Fruit fly (Drosophila melanogaster) whole organism, embryonic: Measurements from ENCODE around the gene CG32573.

Experiments
- Adf1 ChIP-seq: fragments of 200-800 bp; sonication (Bioruptor generic); IDR thresholded peaks from 2 replicates; pipeline ENCODE4 v1.3.6; 2022; ENCODE audit warnings: missing biosample characterization, missing genetic modification characterization
- Awh ChIP-seq: fragments of 200-800 bp; sonication (Bioruptor generic); IDR thresholded peaks from 2 replicates; pipeline ENCODE4, ENCODE4 v1.3.6; 2022; ENCODE audit warnings: missing biosample characterization, missing genetic modification characterization
- CG10431 ChIP-seq: fragments of 200-800 bp; sonication (Bioruptor generic); optimal IDR thresholded peaks from 3 replicates; lab custom pipeline; 2018; ENCODE audit warnings: missing biosample characterization, mild to moderate bottlenecking, missing genetic modification characterization
- CG10462 ChIP-seq: fragments of 200-800 bp; sonication (Bioruptor generic); optimal IDR thresholded peaks from 2 replicates; lab custom pipeline; 2016; ENCODE audit warnings: missing biosample characterization, missing genetic modification characterization
- CG10543 ChIP-seq: fragments of 200-800 bp; sonication (Bioruptor generic); optimal IDR thresholded peaks from 3 replicates; lab custom pipeline; 2017; ENCODE audit warnings: missing biosample characterization, mild to moderate bottlenecking, missing genetic modification characterization, moderate library complexity
- CG10654 ChIP-seq: fragments of 200-800 bp; sonication (Bioruptor generic); optimal IDR thresholded peaks from 2 replicates; lab custom pipeline; 2016; ENCODE audit warnings: missing biosample characterization, missing genetic modification characterization
- CG13424 ChIP-seq: fragments of 200-800 bp; sonication (Bioruptor generic); optimal IDR thresholded peaks from 2 replicates; lab custom pipeline; 2019; ENCODE audit warnings: missing biosample characterization, mild to moderate bottlenecking, missing genetic modification characterization, moderate library complexity
- CG13775 ChIP-seq: fragments of 200-800 bp; sonication (Bioruptor generic); optimal IDR thresholded peaks from 3 replicates; lab custom pipeline; 2017; ENCODE audit warnings: missing biosample characterization, mild to moderate bottlenecking, missing genetic modification characterization
- CG15514 ChIP-seq: fragments of 200-800 bp; sonication (Bioruptor generic); optimal IDR thresholded peaks from 3 replicates; lab custom pipeline; 2017; ENCODE audit warnings: missing biosample characterization, missing genetic modification characterization, mild to moderate bottlenecking, moderate library complexity, missing genetic modification reagents
- CG15601 ChIP-seq: fragments of 200-800 bp; sonication (Bioruptor generic); optimal IDR thresholded peaks from 3 replicates; lab custom pipeline; 2019; ENCODE audit warnings: missing biosample characterization, mild to moderate bottlenecking, missing genetic modification characterization, moderate library complexity
- CG18599 ChIP-seq: fragments of 200-800 bp; sonication (Bioruptor generic); optimal IDR thresholded peaks from 3 replicates; lab custom pipeline; 2017; ENCODE audit warnings: missing biosample characterization, missing genetic modification characterization, mild to moderate bottlenecking, moderate library complexity, missing genetic modification reagents
- CG31388 ChIP-seq: fragments of 200-800 bp; sonication (Bioruptor generic); optimal IDR thresholded peaks from 2 replicates; lab custom pipeline; 2016; ENCODE audit warnings: missing biosample characterization, missing genetic modification characterization
- CG3163 ChIP-seq: fragments of 200-800 bp; sonication (Bioruptor generic); optimal IDR thresholded peaks from 3 replicates; lab custom pipeline; 2016; ENCODE audit warnings: missing biosample characterization, missing genetic modification characterization
- CG3995 ChIP-seq: fragments of 200-800 bp; sonication (Bioruptor generic); optimal IDR thresholded peaks from 3 replicates; lab custom pipeline; 2016; ENCODE audit warnings: missing biosample characterization, missing genetic modification characterization
- CG4820 ChIP-seq: fragments of 200-800 bp; sonication (Bioruptor generic); optimal IDR thresholded peaks from 3 replicates; lab custom pipeline; 2016; ENCODE audit warnings: missing biosample characterization, missing genetic modification characterization
- CG5180 ChIP-seq: fragments of 200-800 bp; sonication (Bioruptor generic); optimal IDR thresholded peaks from 3 replicates; lab custom pipeline; 2017; ENCODE audit warnings: missing biosample characterization, missing genetic modification characterization, mild to moderate bottlenecking, moderate library complexity, missing genetic modification reagents
- CG5953 ChIP-seq: fragments of 200-800 bp; sonication (Bioruptor generic); IDR thresholded peaks from 2 replicates; pipeline ENCODE4 v1.3.6; 2022; ENCODE audit warnings: missing biosample characterization, missing genetic modification characterization
- CG6272 ChIP-seq: fragments of 200-800 bp; sonication (Bioruptor generic); IDR thresholded peaks from 2 replicates; pipeline ENCODE4 v1.3.6; 2022; ENCODE audit warnings: missing biosample characterization, missing genetic modification characterization
- CG6689 ChIP-seq: fragments of 200-800 bp; sonication (Bioruptor generic); IDR thresholded peaks from 2 replicates; pipeline ENCODE4 v1.3.6; 2022; ENCODE audit warnings: missing biosample characterization, missing genetic modification characterization
- CG8089 ChIP-seq: fragments of 200-800 bp; sonication (Bioruptor generic); optimal IDR thresholded peaks from 3 replicates; lab custom pipeline; 2016; ENCODE audit warnings: missing biosample characterization, missing genetic modification characterization
- Dfd ChIP-seq, 2 experiments: fragments of >200 bp; optimal IDR thresholded peaks; 2 replicates each; lab custom pipeline; 2017; ENCODE audit warnings: missing biosample characterization in 2 of 2, missing genetic modification characterization in 2 of 2
- Dip3 ChIP-seq: fragments of 200-800 bp; sonication (Bioruptor generic); optimal IDR thresholded peaks from 3 replicates; lab custom pipeline; 2016; ENCODE audit warnings: missing biosample characterization, missing genetic modification characterization
- Eip74EF ChIP-seq, 2 experiments: fragments of 200-800 bp in 1 of 2; fragments of >200 bp in 1 of 2; sonication (Bioruptor generic) in 1 of 2; optimal IDR thresholded peaks; 2 replicates each; lab custom pipeline; 2017 to 2019; ENCODE audit warnings: missing biosample characterization in 2 of 2, missing genetic modification characterization in 2 of 2, mild to moderate bottlenecking in 1 of 2, moderate library complexity in 1 of 2
- HLH4C ChIP-seq: fragments of 200-800 bp; sonication (Bioruptor generic); IDR thresholded peaks from 3 replicates; pipeline ENCODE4 v1.3.6; 2022; ENCODE audit warnings: missing biosample characterization, missing genetic modification characterization; ENCODE audit not compliant: partially characterized antibody
- HLH54F ChIP-seq: fragments of 200-800 bp; sonication (Bioruptor generic); optimal IDR thresholded peaks from 3 replicates; lab custom pipeline; 2016; ENCODE audit warnings: missing biosample characterization, missing genetic modification characterization
- Hsf ChIP-seq: fragments of 200-800 bp; sonication (Bioruptor generic); optimal IDR thresholded peaks from 3 replicates; lab custom pipeline; 2016; ENCODE audit warnings: missing biosample characterization, missing genetic modification characterization
- Max ChIP-seq: fragments of 200-800 bp; sonication (Bioruptor generic); optimal IDR thresholded peaks from 2 replicates; lab custom pipeline; 2016; ENCODE audit warnings: missing biosample characterization, mild to moderate bottlenecking, missing genetic modification characterization
- NK7.1 ChIP-seq: fragments of 200-800 bp; sonication (Bioruptor generic); optimal IDR thresholded peaks from 3 replicates; lab custom pipeline; 2016; ENCODE audit warnings: missing biosample characterization, missing genetic modification characterization
- Oli ChIP-seq: fragments of 200-800 bp; sonication (Bioruptor generic); optimal IDR thresholded peaks from 2 replicates; lab custom pipeline; 2018; ENCODE audit warnings: missing biosample characterization, mild to moderate bottlenecking, missing genetic modification characterization, moderate library complexity
- Sox100B ChIP-seq: fragments of 200-800 bp; sonication (Bioruptor generic); optimal IDR thresholded peaks from 3 replicates; lab custom pipeline; 2018; ENCODE audit warnings: missing biosample characterization, mild to moderate bottlenecking, missing genetic modification characterization
- Sry-δ ChIP-seq: fragments of 200-800 bp; sonication (Bioruptor generic); optimal IDR thresholded peaks from 2 replicates; lab custom pipeline; 2016; ENCODE audit warnings: missing biosample characterization, missing genetic modification characterization
- cato ChIP-seq: fragments of 200-800 bp; sonication (Bioruptor generic); optimal IDR thresholded peaks from 2 replicates; lab custom pipeline; 2016; ENCODE audit warnings: missing biosample characterization, missing genetic modification characterization, borderline replicate concordance
- disco-r ChIP-seq: fragments of 200-800 bp; sonication (Bioruptor generic); optimal IDR thresholded peaks from 2 replicates; lab custom pipeline; 2016; ENCODE audit warnings: missing biosample characterization, missing genetic modification characterization
- fd3F ChIP-seq: fragments of 200-800 bp; sonication (Bioruptor generic); optimal IDR thresholded peaks from 2 replicates; lab custom pipeline; 2018; ENCODE audit warnings: missing biosample characterization, mild to moderate bottlenecking, missing genetic modification characterization, moderate library complexity
- gce ChIP-seq: fragments of 200-800 bp; sonication (Bioruptor generic); IDR thresholded peaks from 3 replicates; pipeline ENCODE4 v1.3.6; 2022; ENCODE audit warnings: missing biosample characterization, missing genetic modification characterization
- grn ChIP-seq: fragments of 200-800 bp; sonication (Bioruptor generic); optimal IDR thresholded peaks from 3 replicates; lab custom pipeline; 2017; ENCODE audit warnings: missing biosample characterization, missing genetic modification characterization
- gt ChIP-seq: fragments of 200-800 bp; sonication (Bioruptor generic); IDR thresholded peaks from 2 replicates; pipeline ENCODE4 v1.3.6; 2022; ENCODE audit warnings: missing biosample characterization, missing genetic modification characterization
- ham ChIP-seq: fragments of 200-800 bp; sonication (Bioruptor generic); IDR thresholded peaks from 2 replicates; pipeline ENCODE4 v1.3.6; 2022; ENCODE audit warnings: missing biosample characterization, missing genetic modification characterization
- her ChIP-seq: fragments of 200-800 bp; sonication (Bioruptor generic); optimal IDR thresholded peaks from 2 replicates; lab custom pipeline; 2016; ENCODE audit warnings: missing biosample characterization, missing genetic modification characterization
- ken ChIP-seq: fragments of 200-800 bp; sonication (Bioruptor generic); IDR thresholded peaks from 3 replicates; pipeline ENCODE4 v1.3.6; 2022; ENCODE audit warnings: missing biosample characterization, missing genetic modification characterization
- mirr ChIP-seq: fragments of 200-800 bp; sonication (Bioruptor generic); optimal IDR thresholded peaks from 3 replicates; lab custom pipeline; 2018; ENCODE audit warnings: missing biosample characterization, mild to moderate bottlenecking, missing genetic modification characterization
- nom ChIP-seq: fragments of 200-800 bp; sonication (Bioruptor generic); optimal IDR thresholded peaks from 2 replicates; lab custom pipeline; 2017; ENCODE audit warnings: missing biosample characterization, missing genetic modification characterization, mild to moderate bottlenecking, moderate library complexity, missing genetic modification reagents
- pho ChIP-seq: fragments of 200-800 bp; sonication (Bioruptor generic); optimal IDR thresholded peaks from 2 replicates; lab custom pipeline; 2016; ENCODE audit warnings: missing biosample characterization, missing genetic modification characterization
- prd ChIP-seq, 3 experiments: fragments of >200 bp in 2 of 3; fragments of 200-800 bp in 1 of 3; sonication (Bioruptor generic) in 1 of 3; optimal IDR thresholded peaks in 2 of 3; IDR thresholded peaks in 1 of 3; 2 replicates in 2 of 3; 3 replicates in 1 of 3; pipeline versions ENCODE4 v1.3.6 to Lab custom; 2017 to 2022; ENCODE audit warnings: missing biosample characterization in 1 of 3, missing genetic modification characterization in 1 of 3
- psq ChIP-seq: fragments of 200-800 bp; sonication (Bioruptor generic); optimal IDR thresholded peaks from 2 replicates; lab custom pipeline; 2017; ENCODE audit warnings: missing biosample characterization, missing genetic modification characterization
- scrt ChIP-seq: fragments of 200-800 bp; sonication (Bioruptor generic); optimal IDR thresholded peaks from 2 replicates; lab custom pipeline; 2018; ENCODE audit warnings: missing biosample characterization, mild to moderate bottlenecking, missing genetic modification characterization, moderate library complexity
- tll ChIP-seq, 2 experiments: fragments of 200-800 bp in 1 of 2; fragments of >200 bp in 1 of 2; sonication (Bioruptor generic) in 1 of 2; optimal IDR thresholded peaks; 2 replicates each; lab custom pipeline; 2017 to 2019; ENCODE audit warnings: missing biosample characterization in 2 of 2, missing genetic modification characterization in 2 of 2, mild to moderate bottlenecking in 1 of 2, moderate library complexity in 1 of 2

Gene CG32573

DNA sequence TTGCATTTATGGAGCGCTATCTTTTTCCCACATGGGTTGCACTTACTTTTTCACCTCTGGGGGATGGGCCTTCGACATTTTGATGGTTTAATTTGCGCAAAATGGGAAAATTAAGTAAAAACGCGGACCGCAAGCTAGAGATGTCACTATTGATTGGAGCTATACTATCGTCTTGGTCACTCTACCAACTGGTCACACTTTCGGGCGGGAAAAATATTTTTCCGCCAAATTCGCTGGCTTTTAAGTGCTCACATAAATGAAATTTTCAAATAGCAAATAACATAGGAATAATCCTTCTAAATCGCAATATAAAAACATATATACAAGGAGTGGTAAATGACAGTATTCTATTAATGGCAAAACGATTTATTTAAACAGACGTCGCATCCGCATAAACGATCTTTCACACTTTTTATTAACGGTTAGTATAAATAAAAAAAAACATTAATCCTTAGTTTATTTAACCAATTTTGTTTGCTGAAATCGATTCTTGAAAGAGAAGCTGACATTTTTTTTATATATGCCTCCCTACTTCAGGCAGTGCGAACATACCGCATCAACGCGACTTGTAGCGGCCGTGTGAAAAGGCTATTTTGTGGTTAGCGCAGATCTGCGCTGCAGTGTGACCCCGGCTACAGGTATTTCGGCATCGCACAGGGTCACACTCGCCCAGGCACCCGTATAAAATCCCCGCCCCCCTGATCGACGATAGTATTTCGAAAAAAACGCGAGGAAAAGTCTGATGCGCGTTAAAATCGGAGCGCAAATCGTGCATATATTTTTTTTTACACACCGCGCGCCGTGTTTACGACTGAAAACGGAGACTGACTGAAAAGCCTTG lies 10.7 kb upstream of the CG32573 start, which contains the start of the genes SNRPG and mthl1 (continued):
- TF ChIP-seq Sry-δ (GFP tag; lab: Kevin White, UChicago) (peak; percentile 85), pho (GFP tag; lab: Kevin White, UChicago) (peak; percentile 81), CG10462 (peak; percentile 38), grn (peak; percentile 12), Oli (tag; lab: Kevin White, UChicago) (peak; percentile 72), ham (peak; percentile 77; the same call in 1 of the 2 replicates), CG6272 (GFP tag; lab: Robert Waterston, UW) (peak; percentile 90), Dfd (GFP tag; optimal IDR thresholded peaks at IDR 0.05; lab: Kevin White, UChicago) (peak in 1 of 2 experiments; percentile 65), prd (optimal IDR thresholded peaks at IDR 0.05; lab: Kevin White, UChicago) (no peak), prd (GFP tag; IDR thresholded peaks at IDR 0.05; lab: Robert Waterston, UW) (peak; percentile 97), Hsf (peak; percentile 83), ken (GFP tag; lab: Robert Waterston, UW) (peak; percentile 93), nom (GFP tag; lab: Kevin White, UChicago) (peak; percentile 31), HLH4C (GFP tag; lab: Robert Waterston, UW) (peak; percentile 53; the same call in 2 of the 3 replicates), disco-r (GFP tag; lab: Kevin White, UChicago) (peak; percentile 13), mirr (peak; percentile 24), gt (GFP tag; lab: Robert Waterston, UW) (peak; percentile 78), psq (GFP tag; lab: Kevin White, UChicago) (peak; percentile 23), HLH54F (GFP tag; lab: Kevin White, UChicago) (peak; percentile 89), CG6689 (GFP tag; lab: Robert Waterston, UW) (peak; percentile 90), Max (GFP tag; lab: Kevin White, UChicago) (peak; percentile 16), Dip3 (GFP tag; lab: Kevin White, UChicago) (peak; percentile 92), cato (GFP tag; lab: Kevin White, UChicago) (peak; percentile 62), CG13424 (tag; lab: Kevin White, UChicago) (peak; percentile 72), scrt (GFP tag; lab: Kevin White, UChicago) (no peak), Awh (GFP tag; lab: Robert Waterston, UW) (peak; percentile 90), CG5180 (peak; percentile 17), CG10654 (GFP tag; lab: Kevin White, UChicago) (peak; percentile 68), CG18599 (GFP tag; lab: Kevin White, UChicago) (peak; percentile 70), CG3995 (GFP tag; lab: Kevin White, UChicago) (peak; percentile 79), Adf1 (GFP tag; lab: Robert Waterston, UW) (peak; percentile 68), Eip74EF (GFP tag; optimal IDR thresholded peaks at IDR 0.05; lab: Kevin White, UChicago) (peak in 1 of 2 experiments; percentile 45), CG5953 (GFP tag; lab: Robert Waterston, UW) (peak; percentile 81), NK7.1 (GFP tag; lab: Kevin White, UChicago) (peak; percentile 58), CG3163 (GFP tag; lab: Kevin White, UChicago) (peak; percentile 43), CG10543 (GFP tag; lab: Kevin White, UChicago) (peak; percentile 46), CG8089 (peak; percentile 34), CG10431 (GFP tag; lab: Kevin White, UChicago) (peak; percentile 10), CG31388 (GFP tag; lab: Kevin White, UChicago) (peak; percentile 68), fd3F (GFP tag; lab: Kevin White, UChicago) (peak; percentile 76), her (GFP tag; lab: Kevin White, UChicago) (peak; percentile 81), CG15514 (GFP tag; lab: Kevin White, UChicago) (peak; percentile 71), CG13775 (GFP tag; lab: Kevin White, UChicago) (peak; percentile 81), CG4820 (GFP tag; lab: Kevin White, UChicago) (peak; percentile 70), tll (GFP tag; optimal IDR thresholded peaks at IDR 0.05; lab: Kevin White, UChicago) (peak in 1 of 2 experiments; percentile 62), gce (GFP tag; lab: Robert Waterston, UW) (peak; percentile 77; the same call in 2 of the 3 replicates), CG15601 (tag; lab: Kevin White, UChicago) (no peak), Sox100B (GFP tag; lab: Kevin White, UChicago) (peak; percentile 14)
